Worm (Caenorhabditis elegans) whole organism, young adult: ENCODE data around the gene nhr-124.

Source experiments
- B0336.3 ChIP-seq: fragments of 200-800 bp; sonication (Bioruptor generic); IDR thresholded peaks from 2 replicates; pipeline ENCODE4 v1.3.6; 2022; ENCODE audit warnings: missing genetic modification characterization, missing compliant biosample characterization
- C06A6.2 ChIP-seq: fragments of 200-800 bp; sonication (Bioruptor generic); conservative IDR thresholded peaks from 2 replicates; pipeline ENCODE4 v1.3.6; 2022; ENCODE audit warnings: missing genetic modification characterization, missing compliant biosample characterization
- D2030.7 ChIP-seq: fragments of 200-800 bp; sonication (Bioruptor generic); IDR thresholded peaks from 2 replicates; pipeline ENCODE4 v1.3.6; 2022; ENCODE audit warnings: missing genetic modification reagents, missing genetic modification characterization, missing compliant biosample characterization
- F23B12.7 ChIP-seq: sonication (generic microtip); optimal IDR thresholded peaks from 2 replicates; lab custom pipeline; 2017; ENCODE audit warnings: missing genetic modification characterization, mild to moderate bottlenecking, missing compliant biosample characterization, antibody characterized with exemption, moderate library complexity; ENCODE audit not compliant: insufficient read depth
- F33H1.4 ChIP-seq: fragments of 200-800 bp; sonication (Bioruptor generic); IDR thresholded peaks from 2 replicates; pipeline ENCODE4 v1.3.6; 2022; ENCODE audit warnings: missing genetic modification reagents, missing genetic modification characterization, missing compliant biosample characterization
- F39B2.1 ChIP-seq: fragments of 200-800 bp; sonication (Bioruptor generic); IDR thresholded peaks from 2 replicates; pipeline ENCODE4 v1.3.6; 2022; ENCODE audit warnings: missing genetic modification reagents, missing genetic modification characterization, missing compliant biosample characterization
- F52B5.7 ChIP-seq: sonication (generic microtip); optimal IDR thresholded peaks from 2 replicates; lab custom pipeline; 2016; ENCODE audit warnings: mild to moderate bottlenecking, missing genetic modification characterization, missing compliant biosample characterization
- F55B11.4 ChIP-seq: sonication (generic microtip); optimal IDR thresholded peaks from 2 replicates; lab custom pipeline; 2016; ENCODE audit warnings: missing compliant biosample characterization, missing genetic modification characterization, borderline replicate concordance; ENCODE audit not compliant: insufficient read depth
- F57C9.4 ChIP-seq: sonication (generic microtip); optimal IDR thresholded peaks from 2 replicates; lab custom pipeline; 2017; ENCODE audit warnings: mild to moderate bottlenecking, missing genetic modification characterization, missing compliant biosample characterization
- ZK185.1 ChIP-seq: sonication (generic microtip); optimal IDR thresholded peaks from 2 replicates; lab custom pipeline; 2016; ENCODE audit warnings: mild to moderate bottlenecking, missing genetic modification characterization, missing compliant biosample characterization; ENCODE audit not compliant: poor library complexity, severe bottlenecking
- ama-1 ChIP-seq, 3 experiments: fragments of 150-350 bp in 1 of 3; sonication (generic microtip) in 2 of 3; optimal IDR thresholded peaks; 2 replicates each; lab custom pipeline; 2014 to 2018; ENCODE audit warnings: missing biosample characterization in 2 of 3, missing genetic modification characterization in 2 of 3, missing genetic modification reagents in 2 of 3
- athp-1 ChIP-seq: sonication (generic microtip); optimal IDR thresholded peaks from 2 replicates; lab custom pipeline; 2017; ENCODE audit warnings: mild to moderate bottlenecking, missing genetic modification characterization, missing compliant biosample characterization
- attf-3 ChIP-seq: fragments of 200-800 bp; sonication (Bioruptor generic); conservative IDR thresholded peaks from 2 replicates; pipeline ENCODE4 v1.3.6; 2022; ENCODE audit warnings: missing genetic modification reagents, missing genetic modification characterization, missing compliant biosample characterization
- cebp-1 ChIP-seq, 2 experiments: fragments of 200-800 bp in 1 of 2; sonication (Bioruptor generic) in 1 of 2; sonication (generic microtip) in 1 of 2; IDR thresholded peaks in 1 of 2; optimal IDR thresholded peaks in 1 of 2; 2 replicates each; pipeline versions ENCODE4 v1.3.6 to Lab custom; 2017 to 2022; ENCODE audit warnings: missing compliant biosample characterization in 2 of 2, missing genetic modification characterization in 2 of 2, mild to moderate bottlenecking in 1 of 2, missing genetic modification reagents in 1 of 2, moderate library complexity in 1 of 2
- ceh-91 ChIP-seq: fragments of 200-800 bp; sonication (Bioruptor generic); IDR thresholded peaks from 2 replicates; pipeline ENCODE4 v1.3.6; 2022; ENCODE audit warnings: missing genetic modification reagents, missing genetic modification characterization, missing compliant biosample characterization
- chd-7 ChIP-seq: sonication (generic microtip); optimal IDR thresholded peaks from 2 replicates; lab custom pipeline; 2016; ENCODE audit warnings: mild to moderate bottlenecking, missing genetic modification characterization, moderate library complexity, missing compliant biosample characterization
- dox-1 ChIP-seq: fragments of 200-800 bp; sonication (Bioruptor generic); IDR thresholded peaks from 2 replicates; pipeline ENCODE4 v1.3.6; 2022; ENCODE audit warnings: missing genetic modification reagents, missing genetic modification characterization, missing compliant biosample characterization
- dpl-1 ChIP-seq: fragments of 150-350 bp; optimal IDR thresholded peaks from 2 replicates; lab custom pipeline; 2014; ENCODE audit warnings: missing biosample characterization, missing genetic modification reagents, missing genetic modification characterization
- efl-1 ChIP-seq: fragments of 150-350 bp; optimal IDR thresholded peaks from 2 replicates; lab custom pipeline; 2014; ENCODE audit warnings: missing biosample characterization, missing genetic modification reagents, missing genetic modification characterization
- egl-18 ChIP-seq: fragments of 200-800 bp; sonication (Bioruptor generic); IDR thresholded peaks from 2 replicates; pipeline ENCODE4 v1.3.6; 2022; ENCODE audit warnings: missing genetic modification reagents, missing genetic modification characterization, missing compliant biosample characterization
- egrh-3 ChIP-seq: fragments of 200-800 bp; sonication (Bioruptor generic); IDR thresholded peaks from 2 replicates; pipeline ENCODE4 v1.3.6; 2022; ENCODE audit warnings: missing genetic modification reagents, missing genetic modification characterization, missing compliant biosample characterization
- fkh-3 ChIP-seq: sonication (generic microtip); optimal IDR thresholded peaks from 2 replicates; lab custom pipeline; 2016; ENCODE audit warnings: mild to moderate bottlenecking, missing genetic modification characterization, missing compliant biosample characterization
- gei-17 ChIP-seq: fragments of 200-800 bp; sonication (Bioruptor generic); optimal IDR thresholded peaks from 2 replicates; lab custom pipeline; 2018; ENCODE audit warnings: mild to moderate bottlenecking, missing genetic modification characterization, missing compliant biosample characterization
- hmg-1.2 ChIP-seq: fragments of 200-800 bp; sonication (Bioruptor generic); IDR thresholded peaks from 2 replicates; pipeline ENCODE4 v1.3.6; 2022; ENCODE audit warnings: missing genetic modification reagents, missing genetic modification characterization, missing compliant biosample characterization
- hrde-1 ChIP-seq: sonication (generic microtip); optimal IDR thresholded peaks from 2 replicates; lab custom pipeline; 2016; ENCODE audit warnings: missing genetic modification characterization, mild to moderate bottlenecking, missing compliant biosample characterization, moderate library complexity, missing genotype, missing genetic modification reagents, borderline replicate concordance
- hsf-1 ChIP-seq: fragments of 200-800 bp; sonication (Bioruptor generic); IDR thresholded peaks from 2 replicates; pipeline ENCODE4 v1.3.6; 2022; ENCODE audit warnings: missing genetic modification reagents, missing genetic modification characterization, missing compliant biosample characterization
- lag-1 ChIP-seq: fragments of 200-800 bp; sonication (Bioruptor generic); IDR thresholded peaks from 2 replicates; pipeline ENCODE4 v1.3.6; 2022; ENCODE audit warnings: missing genetic modification reagents, missing genetic modification characterization, missing compliant biosample characterization
- lin-40 ChIP-seq: sonication (generic microtip); optimal IDR thresholded peaks from 2 replicates; lab custom pipeline; 2016; ENCODE audit warnings: missing genetic modification characterization, mild to moderate bottlenecking, missing compliant biosample characterization, missing genotype, missing genetic modification reagents
- lsl-1 ChIP-seq: fragments of 200-800 bp; sonication (Bioruptor generic); optimal IDR thresholded peaks from 2 replicates; lab custom pipeline; 2018; ENCODE audit warnings: mild to moderate bottlenecking, missing genetic modification characterization, moderate library complexity, missing compliant biosample characterization
- lsy-27 ChIP-seq: sonication (generic microtip); optimal IDR thresholded peaks from 2 replicates; lab custom pipeline; 2017; ENCODE audit warnings: missing genetic modification characterization, mild to moderate bottlenecking, missing compliant biosample characterization, antibody characterized with exemption, missing genotype, borderline replicate concordance; ENCODE audit not compliant: insufficient read depth
- madf-6 ChIP-seq: fragments of 200-800 bp; sonication (Bioruptor generic); IDR thresholded peaks from 2 replicates; pipeline ENCODE4 v1.3.6; 2022; ENCODE audit warnings: missing genetic modification reagents, missing genetic modification characterization, missing compliant biosample characterization
- madf-8 ChIP-seq: fragments of 200-800 bp; sonication (Bioruptor generic); conservative IDR thresholded peaks from 2 replicates; pipeline ENCODE4 v1.3.6; 2022; ENCODE audit warnings: missing genetic modification reagents, missing genetic modification characterization, missing compliant biosample characterization
- nfya-2 ChIP-seq: fragments of 200-800 bp; sonication (Bioruptor generic); IDR thresholded peaks from 2 replicates; pipeline ENCODE4 v1.3.6; 2022; ENCODE audit warnings: missing genetic modification reagents, missing genetic modification characterization, missing compliant biosample characterization
- nhr-179 ChIP-seq: sonication (generic microtip); optimal IDR thresholded peaks from 2 replicates; lab custom pipeline; 2016; ENCODE audit warnings: mild to moderate bottlenecking, missing genetic modification characterization, missing compliant biosample characterization
- nhr-27 ChIP-seq: fragments of 200-800 bp; sonication (Bioruptor generic); optimal IDR thresholded peaks from 2 replicates; lab custom pipeline; 2018; ENCODE audit warnings: mild to moderate bottlenecking, missing genetic modification characterization, moderate library complexity, missing compliant biosample characterization
- rec-8 ChIP-seq, 2 experiments: sonication (generic microtip); optimal IDR thresholded peaks; 2 replicates each; lab custom pipeline; 2016; ENCODE audit warnings: mild to moderate bottlenecking in 2 of 2, missing genetic modification characterization in 2 of 2, missing genetic modification reagents in 2 of 2, missing genotype in 2 of 2, missing biosample characterization in 1 of 2, missing compliant biosample characterization in 1 of 2, moderate library complexity in 1 of 2
- snpc-1.1 ChIP-seq: sonication (generic microtip); optimal IDR thresholded peaks from 2 replicates; lab custom pipeline; 2017; ENCODE audit warnings: missing genetic modification characterization, mild to moderate bottlenecking, missing compliant biosample characterization, antibody characterized with exemption, moderate library complexity, missing genotype, missing genetic modification reagents; ENCODE audit not compliant: insufficient read depth
- snpc-3.4 ChIP-seq: sonication (generic microtip); optimal IDR thresholded peaks from 2 replicates; lab custom pipeline; 2017; ENCODE audit warnings: missing genetic modification characterization, mild to moderate bottlenecking, missing compliant biosample characterization, antibody characterized with exemption, moderate library complexity, missing genotype, missing genetic modification reagents
- unc-130 ChIP-seq: sonication (generic microtip); optimal IDR thresholded peaks from 2 replicates; lab custom pipeline; 2016; ENCODE audit warnings: missing genetic modification reagents, missing genetic modification characterization, missing compliant biosample characterization
- unc-62 ChIP-seq: fragments of 150-350 bp; optimal IDR thresholded peaks from 2 replicates; lab custom pipeline; 2014; ENCODE audit warnings: missing biosample characterization, missing genetic modification reagents, missing genetic modification characterization
- xnd-1 ChIP-seq: sonication (generic microtip); optimal IDR thresholded peaks from 2 replicates; lab custom pipeline; 2016; ENCODE audit warnings: missing genotype, missing genetic modification reagents, missing genetic modification characterization, missing compliant biosample characterization

Gene nhr-124

ce11 chrV:3900102-3900501 lies 14.1 kb upstream of the nhr-124 start, which contains the start of gene irld-22:
irld-22 (minus strand) TSS chrV:3900202.
- TF ChIP-seq B0336.3 (GFP tag; lab: Robert Waterston, UW) (no peak), egrh-3 (GFP tag; lab: Robert Waterston, UW) (no peak), F55B11.4 (no peak), F39B2.1 (GFP tag; lab: Robert Waterston, UW) (no peak), hrde-1 (tag; lab: Kevin White, UChicago) (no peak), athp-1 (tag; lab: Kevin White, UChicago) (no peak), F33H1.4 (no peak), F23B12.7 (no peak), F57C9.4 (no peak)

- TF ChIP-seq ZK185.1 (tag; lab: Kevin White, UChicago) (no peak), nhr-27 (no peak), hmg-1.2 (no peak), egl-18 (GFP tag; lab: Robert Waterston, UW) (no peak), unc-130 (GFP tag; lab: Kevin White, UChicago) (no peak), madf-8 (GFP tag; lab: Robert Waterston, UW) (no peak), hsf-1 (GFP tag; lab: Robert Waterston, UW) (no peak), F23B12.7 (no peak), attf-3 (GFP tag; lab: Robert Waterston, UW) (no peak), unc-62 (GFP tag; lab: Kevin White, UChicago) (no peak), lin-40 (no peak), snpc-1.1 (tag; lab: Kevin White, UChicago) (no peak), gei-17 (GFP tag; lab: Kevin White, UChicago) (no peak)
These were observed 10.0 kb upstream of the nhr-124 start for ce11 chrV:3896018-3896417.

DNA sequence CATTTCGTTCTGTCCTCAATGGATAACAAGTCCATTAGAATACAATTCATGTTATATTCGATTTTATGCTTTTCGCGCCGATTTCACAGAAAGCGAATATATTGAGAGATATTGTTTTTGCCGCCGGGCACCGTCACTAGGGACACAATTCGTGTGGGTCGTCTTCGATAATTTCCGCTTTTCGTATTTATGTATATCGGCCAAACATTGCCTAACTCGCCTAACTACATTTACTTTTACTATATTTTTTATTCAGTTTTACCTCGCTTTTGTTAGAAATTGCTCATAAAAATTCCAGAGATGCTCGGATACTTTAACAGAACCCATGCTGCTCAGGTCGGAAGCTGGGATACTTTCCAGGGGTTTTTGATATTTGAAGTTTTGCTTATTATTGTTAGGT lies 8.7 kb upstream of the nhr-124 start, which contains the start of gene sre-9:
sre-9 (plus strand) TSS at position 301 of the 400 bp plus-strand sequence.
- TF ChIP-seq chd-7 (tag; lab: Kevin White, UChicago) (no peak), unc-130 (GFP tag; lab: Kevin White, UChicago) (no peak), ama-1 (optimal IDR thresholded peaks at IDR 0.05; lab: Kevin White, UChicago) (no peak), ama-1 (GFP tag; optimal IDR thresholded peaks at IDR 0.05; lab: Kevin White, UChicago) (no peak), lsy-27 (tag; lab: Kevin White, UChicago) (no peak), C06A6.2 (GFP tag; lab: Robert Waterston, UW) (no peak), cebp-1 (GFP tag; IDR thresholded peaks at IDR 0.05; lab: Robert Waterston, UW) (no peak), cebp-1 (tag; optimal IDR thresholded peaks at IDR 0.05; lab: Kevin White, UChicago) (no peak), F52B5.7 (tag; lab: Kevin White, UChicago) (no peak), lag-1 (GFP tag; lab: Robert Waterston, UW) (no peak)

DNA sequence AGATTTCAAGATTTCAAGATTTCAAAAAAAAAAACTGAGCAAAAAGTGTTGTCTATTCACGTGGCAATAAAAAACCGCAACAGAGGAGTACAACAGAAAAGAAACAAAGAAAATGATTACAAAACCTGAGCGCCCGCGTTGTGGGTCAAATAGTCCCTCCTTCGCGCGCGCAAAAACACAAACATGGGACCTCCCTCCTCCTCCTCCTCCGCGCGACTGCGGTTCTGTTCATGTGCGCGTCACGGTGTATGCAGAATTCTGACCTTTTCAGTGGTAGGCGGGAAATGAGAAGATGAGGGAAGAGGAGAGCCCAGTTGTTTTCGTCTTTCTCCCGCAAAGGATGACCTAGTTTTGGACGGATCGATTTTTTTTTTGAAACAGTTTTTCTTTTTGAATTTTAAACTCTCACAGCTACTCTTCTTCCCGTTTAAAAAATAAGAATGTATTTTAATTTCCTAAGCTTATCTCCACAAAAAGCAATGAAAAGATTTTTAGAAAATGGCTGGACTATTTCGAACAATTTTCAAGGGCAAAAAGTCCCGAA lies 6.4 kb upstream of the nhr-124 start, which contains the start of gene C17E7.4:
C17E7.4 (plus strand) TSS at position 494 of the 544 bp plus-strand sequence.
- peak; percentile 16 for TF ChIP-seq snpc-3.4 (tag; lab: Kevin White, UChicago)
- TF ChIP-seq efl-1 (GFP tag; lab: Kevin White, UChicago), result peak; percentile 89
- TF ChIP-seq madf-8 (GFP tag; lab: Robert Waterston, UW), result peak; percentile 72
- TF ChIP-seq nfya-2 (GFP tag; lab: Robert Waterston, UW), result no peak
- peak; percentile 88 for TF ChIP-seq madf-6 (GFP tag; lab: Robert Waterston, UW)
- peak; percentile 54; the same call in 1 of the 2 replicates for TF ChIP-seq hmg-1.2
- peak; percentile 69 for TF ChIP-seq dpl-1 (GFP tag; lab: Kevin White, UChicago)
- TF ChIP-seq rec-8 (tag; optimal IDR thresholded peaks at IDR 0.05; lab: Kevin White, UChicago), result no peak
- TF ChIP-seq lsl-1 (GFP tag; lab: Kevin White, UChicago), result peak; percentile 9
- peak; percentile 70 for TF ChIP-seq egrh-3 (GFP tag; lab: Robert Waterston, UW)
- peak; percentile 44; the same call in 1 of the 2 replicates for TF ChIP-seq ceh-91 (GFP tag; lab: Robert Waterston, UW)
- TF ChIP-seq xnd-1 (tag; lab: Kevin White, UChicago), result peak; percentile 48
- TF ChIP-seq nhr-179 (tag; lab: Kevin White, UChicago), result no peak
- peak; percentile 62; the same call in 1 of the 2 replicates for TF ChIP-seq dox-1 (GFP tag; lab: Robert Waterston, UW)
- TF ChIP-seq ZK185.1 (tag; lab: Kevin White, UChicago), result no peak
- TF ChIP-seq D2030.7 (GFP tag; lab: Robert Waterston, UW), result peak; percentile 47; the same call in 1 of the 2 replicates
- no peak for TF ChIP-seq fkh-3
